Fruit fly (Drosophila melanogaster): ENCODE measurements around the gene CG12590.
A peak's percentile ranks its signal among the peaks of the same experiment; 100 is the strongest.

dm6 chr3R:5193271-5193670 lies 33.9 kb downstream of the CG12590 start:
- TF ChIP-seq D1 (tag; optimal IDR thresholded peaks at IDR 0.05) (no peak), CG9948 (tag; optimal IDR thresholded peaks at IDR 0.05) (no peak), CG14655 (GFP tag; optimal IDR thresholded peaks at IDR 0.05) (peak; percentile 7), CG4496 (GFP tag; IDR thresholded peaks at IDR 0.05) (no peak), CG32121 (GFP tag; IDR thresholded peaks at IDR 0.05) (no peak), CG10348 (GFP tag; IDR thresholded peaks at IDR 0.05) (no peak), CG12605 (GFP tag; IDR thresholded peaks at IDR 0.05) (no peak), CG13204 (GFP tag; optimal IDR thresholded peaks at IDR 0.05) (no peak), Pif1A (GFP tag; optimal IDR thresholded peaks at IDR 0.05) (peak; percentile 8)

Data from whole organism, pupa.